Fruit fly (Drosophila melanogaster) whole organism, wandering third instar larva: ENCODE measurements around the gene CG43896.

ENCODE experiments used
- Hr83 ChIP-seq: fragments of 200-300 bp; sonication (Bioruptor generic); optimal IDR thresholded peaks from 2 replicates; lab custom pipeline; 2016; ENCODE audit warnings: missing biosample characterization, mild to moderate bottlenecking, missing genetic modification characterization, moderate library complexity; ENCODE audit not compliant: poor library complexity, severe bottlenecking
- OdsH ChIP-seq: fragments of 200-800 bp; sonication (Bioruptor generic); optimal IDR thresholded peaks from 2 replicates; lab custom pipeline; 2016; ENCODE audit warnings: missing biosample characterization, mild to moderate bottlenecking, missing genetic modification characterization
- Sp1 ChIP-seq: fragments of 200-800 bp; sonication (Bioruptor generic); optimal IDR thresholded peaks from 3 replicates; lab custom pipeline; 2019; ENCODE audit warnings: missing biosample characterization, mild to moderate bottlenecking, missing genetic modification characterization, moderate library complexity
- ey ChIP-seq: fragments of 200-800 bp; sonication (Bioruptor generic); optimal IDR thresholded peaks from 2 replicates; lab custom pipeline; 2016; ENCODE audit warnings: missing biosample characterization, missing genetic modification characterization
- foxo ChIP-seq, 2 experiments: fragments of 200-800 bp; sonication (Bioruptor generic); optimal IDR thresholded peaks; 2 replicates in 1 of 2; 3 replicates in 1 of 2; lab custom pipeline; 2016 to 2017; ENCODE audit warnings: missing biosample characterization in 2 of 2, missing genetic modification characterization in 2 of 2
- fru ChIP-seq: fragments of 200-800 bp; sonication (Bioruptor generic); optimal IDR thresholded peaks from 3 replicates; lab custom pipeline; 2016; ENCODE audit warnings: missing biosample characterization, mild to moderate bottlenecking, missing genetic modification characterization
- lola ChIP-seq: fragments of >200 bp; optimal IDR thresholded peaks from 2 replicates; lab custom pipeline; 2017; ENCODE audit warnings: missing biosample characterization, missing genetic modification characterization
- psq ChIP-seq: fragments of 200-800 bp; sonication (Bioruptor generic); optimal IDR thresholded peaks from 3 replicates; lab custom pipeline; 2017; ENCODE audit warnings: missing biosample characterization, mild to moderate bottlenecking, missing genetic modification characterization, moderate library complexity
- tai ChIP-seq: sonication (Bioruptor generic); optimal IDR thresholded peaks from 2 replicates; lab custom pipeline; 2016; ENCODE audit warnings: missing biosample characterization, missing genetic modification characterization
- usp ChIP-seq: fragments of >200 bp; optimal IDR thresholded peaks from 2 replicates; lab custom pipeline; 2017; ENCODE audit warnings: missing biosample characterization, missing genetic modification characterization

DNA sequence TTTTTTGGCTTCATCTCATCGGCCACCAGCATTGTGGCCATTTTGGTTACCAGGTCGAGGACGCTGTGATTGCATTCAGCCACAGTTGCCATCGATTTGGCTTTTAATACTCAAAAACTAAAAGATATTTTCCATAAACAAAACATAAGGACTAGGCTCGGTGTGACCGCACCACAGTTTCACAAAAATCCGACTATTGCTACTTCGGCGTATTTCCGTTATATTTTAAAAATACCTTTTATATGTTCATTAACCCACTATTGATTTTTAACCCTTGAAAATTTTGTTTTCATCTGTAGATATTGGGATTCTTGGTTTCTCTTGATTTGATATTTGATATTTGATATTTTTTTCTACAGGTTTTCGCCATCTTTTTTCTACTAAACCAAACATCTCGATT, 22.0 kb downstream of the CG43896 start, which contains the start of gene Grip163:
- TF ChIP-seq Sp1 (no peak), psq (no peak), OdsH (GFP tag; lab: Kevin White, UChicago) (no peak), tai (GFP tag; lab: Kevin White, UChicago) (no peak), fru (GFP tag; lab: Kevin White, UChicago) (no peak), ey (GFP tag; lab: Kevin White, UChicago) (no peak), foxo (GFP tag; optimal IDR thresholded peaks at IDR 0.05; lab: Kevin White, UChicago) (no peak), usp (GFP tag; lab: Kevin White, UChicago) (no peak), Hr83 (GFP tag; lab: Kevin White, UChicago) (no peak), lola (GFP tag; lab: Kevin White, UChicago) (no peak)
